Worm (Caenorhabditis elegans): ENCODE measurements around the gene C54F6.5.

- no peak for TF ChIP-seq ama-1 (optimal IDR thresholded peaks at IDR 0.05)
- no peak for TF ChIP-seq F13C5.2 (tag; optimal IDR thresholded peaks at IDR 0.05)
- TF ChIP-seq pes-1 (GFP tag; IDR thresholded peaks at IDR 0.05) = no peak
- TF ChIP-seq flt-1 (GFP tag; IDR thresholded peaks at IDR 0.05) = no peak
- TF ChIP-seq B0310.2 (tag; optimal IDR thresholded peaks at IDR 0.05) = no peak
- no peak for TF ChIP-seq scrt-1 (GFP tag; IDR thresholded peaks at IDR 0.05)
- TF ChIP-seq tbx-11 (GFP tag; IDR thresholded peaks at IDR 0.05) = no peak
- TF ChIP-seq hmbx-1 (tag; optimal IDR thresholded peaks at IDR 0.05) = no peak
- TF ChIP-seq ceh-13 (GFP tag; optimal IDR thresholded peaks at IDR 0.05) = no peak
- TF ChIP-seq ceh-36 (tag; optimal IDR thresholded peaks at IDR 0.05) = no peak
- TF ChIP-seq tra-4 (tag; optimal IDR thresholded peaks at IDR 0.05) = no peak
These were observed 1.8 kb upstream of the C54F6.5 start, which contains the start of gene C54F6.17 for ce11 chrV:7527153-7527552.
